Fruit fly (Drosophila melanogaster): ENCODE measurements around the gene CG32756.

Gene CG32756

DNA sequence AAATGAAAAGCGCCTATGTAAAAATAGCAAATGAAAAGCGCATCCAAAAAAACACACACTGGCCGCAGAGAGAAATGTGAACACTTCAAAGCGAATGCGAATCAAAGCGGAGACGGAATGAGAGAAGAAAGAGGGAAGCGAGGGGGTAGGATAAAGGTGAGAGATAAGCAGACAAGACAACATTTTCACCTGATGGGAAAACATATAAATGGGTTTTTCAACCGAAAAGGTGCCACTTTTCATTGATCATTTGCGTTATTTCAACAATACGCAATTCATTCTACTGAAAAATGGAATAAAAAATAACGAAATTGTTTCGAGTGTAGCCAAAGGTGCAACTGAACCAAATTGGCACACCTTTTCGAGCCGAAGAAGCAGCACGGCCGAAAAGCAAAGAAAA lies 31.6 kb downstream of the CG32756 start (continued):
- TF ChIP-seq dsx (GFP tag; optimal IDR thresholded peaks at IDR 0.05; ENCODE audit: poor library complexity, severe bottlenecking) (no peak), vri (GFP tag; optimal IDR thresholded peaks at IDR 0.05) (no peak), Sox15 (GFP tag; optimal IDR thresholded peaks at IDR 0.05) (no peak), CG10669 (GFP tag; optimal IDR thresholded peaks at IDR 0.05) (no peak), CG3919 (GFP tag; optimal IDR thresholded peaks at IDR 0.05) (no peak), CG8319 (GFP tag; optimal IDR thresholded peaks at IDR 0.05) (no peak), acj6 (GFP tag; optimal IDR thresholded peaks at IDR 0.05) (no peak), fd59A (GFP tag; optimal IDR thresholded peaks at IDR 0.05) (no peak), CG7368 (GFP tag; optimal IDR thresholded peaks at IDR 0.05) (no peak), Eip78C (GFP tag) (peak; percentile 54), Hr4 (GFP tag; optimal IDR thresholded peaks at IDR 0.05) (peak; percentile 40)

DNA sequence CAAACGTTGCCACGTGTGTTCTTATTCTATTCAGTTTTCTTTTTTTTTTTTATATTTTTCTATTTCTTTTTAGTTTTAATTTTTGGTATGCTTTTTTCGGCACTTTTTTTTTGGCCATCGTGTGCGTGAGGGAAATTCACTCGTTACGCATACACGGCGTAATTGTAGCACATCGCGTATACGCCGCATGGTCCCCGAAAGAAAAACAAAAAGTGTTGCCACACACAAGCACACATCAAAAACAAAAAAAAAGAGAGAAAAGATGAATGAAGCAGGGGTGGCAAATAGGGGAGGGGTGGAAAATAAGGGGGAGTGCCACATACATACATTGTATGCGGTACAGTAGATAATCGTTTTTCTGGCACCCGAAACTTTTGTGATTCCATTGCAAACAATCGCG lies 32.3 kb downstream of the CG32756 start:
- TF ChIP-seq CG11294 (GFP tag; IDR thresholded peaks at IDR 0.05) (peak; percentile 38; the same call in 1 of the 2 replicates), salr (GFP tag; optimal IDR thresholded peaks at IDR 0.05) (no peak), CG8119 (GFP tag; IDR thresholded peaks at IDR 0.05) (peak; percentile 60; the same call in 2 of the 3 replicates), CG6163 (GFP tag; IDR thresholded peaks at IDR 0.05) (peak; percentile 50; the same call in 2 of the 3 replicates), Gug (GFP tag; IDR thresholded peaks at IDR 0.05) (0 out of 2 replicates have a peak, but pooled peaks have one; percentile 15), eg (GFP tag; IDR thresholded peaks at IDR 0.05) (peak; percentile 81), pdm3 (GFP tag; optimal IDR thresholded peaks at IDR 0.05) (no peak), CG15336 (GFP tag; IDR thresholded peaks at IDR 0.05) (peak; percentile 49; the same call in 1 of the 2 replicates), CG6276 (GFP tag; optimal IDR thresholded peaks at IDR 0.05) (peak; percentile 78)

DNA sequence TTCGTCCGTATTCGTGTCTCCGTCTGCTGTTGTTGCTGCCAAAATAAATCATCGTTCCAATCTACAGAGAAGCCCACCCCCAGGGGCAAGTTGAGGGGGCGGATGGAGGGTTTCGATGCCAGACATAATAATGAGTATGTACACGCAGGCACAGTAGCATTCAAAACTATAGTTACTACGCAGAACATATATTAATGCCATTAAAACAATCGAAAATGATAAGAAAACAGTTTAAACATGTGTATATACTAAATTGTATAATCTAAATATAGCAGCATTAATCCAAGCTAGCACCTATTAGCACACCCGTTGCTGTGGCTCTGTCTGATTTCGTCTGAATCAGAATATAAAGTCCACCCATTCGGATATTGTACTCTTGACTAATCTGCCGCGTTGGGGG lies 35.4 kb downstream of the CG32756 start:
- TF ChIP-seq esn (GFP tag; optimal IDR thresholded peaks at IDR 0.05) (peak; percentile 88), Hr39 (GFP tag; optimal IDR thresholded peaks at IDR 0.05) (peak; percentile 84), Blimp-1 (GFP tag; optimal IDR thresholded peaks at IDR 0.05) (peak; percentile 68), CG11902 (GFP tag; optimal IDR thresholded peaks at IDR 0.05) (peak; percentile 72), vri (GFP tag; optimal IDR thresholded peaks at IDR 0.05) (peak; percentile 83), CG34406 (GFP tag; optimal IDR thresholded peaks at IDR 0.05) (peak; percentile 77), OdsH (GFP tag; optimal IDR thresholded peaks at IDR 0.05) (peak; percentile 81), ss (GFP tag; optimal IDR thresholded peaks at IDR 0.05) (peak; percentile 65 to 75), CG6854 (GFP tag; optimal IDR thresholded peaks at IDR 0.05) (peak; percentile 81), CG16779 (tag; optimal IDR thresholded peaks at IDR 0.05) (peak; percentile 65), CG3032 (tag; optimal IDR thresholded peaks at IDR 0.05) (peak; percentile 65), net (GFP tag; optimal IDR thresholded peaks at IDR 0.05) (peak; percentile 79), lz (GFP tag; optimal IDR thresholded peaks at IDR 0.05) (peak; percentile 88), Smox (GFP tag; optimal IDR thresholded peaks at IDR 0.05) (peak; percentile 85), Hr4 (GFP tag; optimal IDR thresholded peaks at IDR 0.05) (peak; percentile 58), CG15336 (GFP tag; IDR thresholded peaks at IDR 0.05) (peak; percentile 82), cyc (GFP tag; optimal IDR thresholded peaks at IDR 0.05) (peak; percentile 84), CG32006 (GFP tag; optimal IDR thresholded peaks at IDR 0.05) (peak; percentile 65), fd85E (GFP tag; optimal IDR thresholded peaks at IDR 0.05) (peak; percentile 29), Sox15 (GFP tag; optimal IDR thresholded peaks at IDR 0.05) (peak; percentile 68), CG10631 (GFP tag; optimal IDR thresholded peaks at IDR 0.05) (peak; percentile 70), dsx (GFP tag; optimal IDR thresholded peaks at IDR 0.05; ENCODE audit: poor library complexity, severe bottlenecking) (peak; percentile 62), spab (GFP tag; optimal IDR thresholded peaks at IDR 0.05) (peak; percentile 56), svp (GFP tag) (peak; percentile 97), CG11762 (GFP tag; optimal IDR thresholded peaks at IDR 0.05; ENCODE audit: insufficient read depth) (peak; percentile 69), Eip78C (GFP tag) (peak; percentile 95), CG6276 (GFP tag; optimal IDR thresholded peaks at IDR 0.05) (peak; percentile 42), CG6163 (GFP tag; IDR thresholded peaks at IDR 0.05) (peak; percentile 85), CG8319 (GFP tag; optimal IDR thresholded peaks at IDR 0.05) (peak; percentile 80), CG3919 (GFP tag; optimal IDR thresholded peaks at IDR 0.05) (peak; percentile 82), CG10669 (GFP tag; optimal IDR thresholded peaks at IDR 0.05) (peak; percentile 70), fkh (GFP tag; optimal IDR thresholded peaks at IDR 0.05) (peak; percentile 21), topi (GFP tag; optimal IDR thresholded peaks at IDR 0.05) (peak; percentile 91), dac (GFP tag; optimal IDR thresholded peaks at IDR 0.05) (peak; percentile 20), fd59A (GFP tag; optimal IDR thresholded peaks at IDR 0.05) (peak; percentile 48), Met (GFP tag; optimal IDR thresholded peaks at IDR 0.05) (peak; percentile 90), achi (GFP tag; optimal IDR thresholded peaks at IDR 0.05) (peak; percentile 77), CG6792 (GFP tag; optimal IDR thresholded peaks at IDR 0.05) (peak; percentile 86)

Data from whole organism, prepupa.